Fruit fly (Drosophila melanogaster) whole organism, embryonic: Measurements from ENCODE around the gene atl.

Source experiments
- Atf-2 ChIP-seq: fragments of 200-800 bp; sonication (Bioruptor generic); optimal IDR thresholded peaks from 2 replicates; lab custom pipeline; 2016; ENCODE audit warnings: missing biosample characterization, missing genetic modification characterization
- Atf6 ChIP-seq: fragments of 200-800 bp; sonication (Bioruptor generic); IDR thresholded peaks from 2 replicates; pipeline ENCODE4 v1.3.6; 2022; ENCODE audit warnings: missing biosample characterization, missing genetic modification characterization
- CG10209 ChIP-seq: fragments of 200-800 bp; sonication (Bioruptor generic); optimal IDR thresholded peaks from 3 replicates; lab custom pipeline; 2017; ENCODE audit warnings: missing biosample characterization, mild to moderate bottlenecking, missing genetic modification characterization, missing genetic modification reagents
- CG10321 ChIP-seq: fragments of 200-800 bp; sonication (Bioruptor generic); IDR thresholded peaks from 2 replicates; pipeline ENCODE4 v1.3.6; 2022; ENCODE audit warnings: missing biosample characterization, missing genetic modification characterization
- CG11696 ChIP-seq: fragments of 200-800 bp; sonication (Bioruptor generic); IDR thresholded peaks from 2 replicates; pipeline ENCODE4 v1.3.6; 2022; ENCODE audit warnings: missing biosample characterization, missing genetic modification characterization
- CG13287 ChIP-seq: fragments of 200-800 bp; sonication (Bioruptor generic); IDR thresholded peaks from 2 replicates; pipeline ENCODE4 v1.3.6; 2022; ENCODE audit warnings: missing biosample characterization, missing genetic modification characterization; ENCODE audit not compliant: partially characterized antibody
- CG14667 ChIP-seq: fragments of 200-800 bp; sonication (Bioruptor generic); IDR thresholded peaks from 2 replicates; pipeline ENCODE4 v1.3.6; 2022; ENCODE audit warnings: missing biosample characterization, missing genetic modification characterization
- CG15073 ChIP-seq: fragments of 200-800 bp; sonication (Bioruptor generic); optimal IDR thresholded peaks from 2 replicates; lab custom pipeline; 2016; ENCODE audit warnings: missing biosample characterization, missing genetic modification characterization
- CG1602 ChIP-seq: fragments of 200-800 bp; sonication (Bioruptor generic); optimal IDR thresholded peaks from 3 replicates; lab custom pipeline; 2016; ENCODE audit warnings: missing biosample characterization, missing genetic modification characterization
- CG1603 ChIP-seq: fragments of 200-800 bp; sonication (Bioruptor generic); optimal IDR thresholded peaks from 2 replicates; lab custom pipeline; 2019; ENCODE audit warnings: missing biosample characterization, mild to moderate bottlenecking, missing genetic modification characterization, moderate library complexity
- CG1647 ChIP-seq: fragments of 200-800 bp; sonication (Bioruptor generic); optimal IDR thresholded peaks from 3 replicates; lab custom pipeline; 2016; ENCODE audit warnings: missing biosample characterization, missing genetic modification characterization
- CG17186 ChIP-seq: fragments of 200-800 bp; sonication (Bioruptor generic); optimal IDR thresholded peaks from 3 replicates; lab custom pipeline; 2017; ENCODE audit warnings: missing biosample characterization, missing genetic modification reagents, missing genetic modification characterization
- CG17568 ChIP-seq: fragments of 200-800 bp; sonication (Bioruptor generic); optimal IDR thresholded peaks from 2 replicates; lab custom pipeline; 2018; ENCODE audit warnings: missing biosample characterization, mild to moderate bottlenecking, missing genetic modification characterization, moderate library complexity
- CG1832 ChIP-seq: fragments of 200-800 bp; sonication (Bioruptor generic); optimal IDR thresholded peaks from 2 replicates; lab custom pipeline; 2017; ENCODE audit warnings: missing biosample characterization, mild to moderate bottlenecking, missing genetic modification characterization, inconsistent platforms
- CG2199 ChIP-seq: fragments of 200-800 bp; sonication (Bioruptor generic); IDR thresholded peaks from 3 replicates; pipeline ENCODE4 v1.3.6; 2022; ENCODE audit warnings: missing biosample characterization, missing genetic modification characterization
- CG31388 ChIP-seq: fragments of 200-800 bp; sonication (Bioruptor generic); optimal IDR thresholded peaks from 2 replicates; lab custom pipeline; 2016; ENCODE audit warnings: missing biosample characterization, missing genetic modification characterization
- CG3163 ChIP-seq: fragments of 200-800 bp; sonication (Bioruptor generic); optimal IDR thresholded peaks from 3 replicates; lab custom pipeline; 2016; ENCODE audit warnings: missing biosample characterization, missing genetic modification characterization
- CG32767 ChIP-seq: fragments of 200-800 bp; sonication (Bioruptor generic); IDR thresholded peaks from 2 replicates; pipeline ENCODE4 v1.3.6; 2022; ENCODE audit warnings: missing biosample characterization, missing genetic modification characterization
- CG3838 ChIP-seq: fragments of 200-800 bp; sonication (Bioruptor generic); optimal IDR thresholded peaks from 3 replicates; lab custom pipeline; 2016; ENCODE audit warnings: missing biosample characterization, missing genetic modification characterization
- CG4617 ChIP-seq: fragments of 200-800 bp; sonication (Bioruptor generic); optimal IDR thresholded peaks from 3 replicates; lab custom pipeline; 2016; ENCODE audit warnings: missing biosample characterization, missing genetic modification characterization, borderline replicate concordance
- CG6689 ChIP-seq: fragments of 200-800 bp; sonication (Bioruptor generic); IDR thresholded peaks from 2 replicates; pipeline ENCODE4 v1.3.6; 2022; ENCODE audit warnings: missing biosample characterization, missing genetic modification characterization
- CG6854 ChIP-seq: fragments of 200-800 bp; sonication (Bioruptor generic); optimal IDR thresholded peaks from 3 replicates; lab custom pipeline; 2017; ENCODE audit warnings: missing biosample characterization, mild to moderate bottlenecking, missing genetic modification characterization
- D19B ChIP-seq: fragments of 200-800 bp; sonication (Bioruptor generic); optimal IDR thresholded peaks from 2 replicates; lab custom pipeline; 2017; ENCODE audit warnings: missing biosample characterization, mild to moderate bottlenecking, missing genetic modification characterization
- Dll ChIP-seq: fragments of 200-800 bp; sonication (Bioruptor generic); IDR thresholded peaks from 4 replicates; pipeline ENCODE4 v1.3.6; 2022; ENCODE audit warnings: missing biosample characterization, missing genetic modification characterization; ENCODE audit not compliant: partially characterized antibody
- Gsc ChIP-seq: fragments of 200-800 bp; sonication (Bioruptor generic); IDR thresholded peaks from 2 replicates; pipeline ENCODE4 v1.3.6; 2022; ENCODE audit warnings: missing biosample characterization, missing genetic modification characterization
- Max ChIP-seq: fragments of 200-800 bp; sonication (Bioruptor generic); optimal IDR thresholded peaks from 2 replicates; lab custom pipeline; 2016; ENCODE audit warnings: missing biosample characterization, mild to moderate bottlenecking, missing genetic modification characterization
- Mrtf ChIP-seq: fragments of 200-800 bp; sonication (Bioruptor generic); IDR thresholded peaks from 3 replicates; pipeline ENCODE4 v1.3.6; 2022; ENCODE audit warnings: missing biosample characterization, missing genetic modification characterization
- Pdp1 ChIP-seq, 2 experiments: fragments of 200-800 bp; sonication (Bioruptor generic); optimal IDR thresholded peaks; 3 replicates each; lab custom pipeline; 2016; ENCODE audit warnings: missing biosample characterization in 2 of 2, missing genetic modification characterization in 2 of 2, mild to moderate bottlenecking in 1 of 2, moderate library complexity in 1 of 2
- Sox102F ChIP-seq: fragments of 200-800 bp; sonication (Bioruptor generic); optimal IDR thresholded peaks from 2 replicates; lab custom pipeline; 2018; ENCODE audit warnings: missing biosample characterization, mild to moderate bottlenecking, missing genetic modification characterization, moderate library complexity
- grn ChIP-seq: fragments of 200-800 bp; sonication (Bioruptor generic); optimal IDR thresholded peaks from 3 replicates; lab custom pipeline; 2017; ENCODE audit warnings: missing biosample characterization, missing genetic modification characterization
- kah ChIP-seq: fragments of 200-800 bp; sonication (Bioruptor generic); optimal IDR thresholded peaks from 2 replicates; lab custom pipeline; 2018; ENCODE audit warnings: missing biosample characterization, mild to moderate bottlenecking, missing genetic modification characterization
- ken ChIP-seq: fragments of 200-800 bp; sonication (Bioruptor generic); IDR thresholded peaks from 3 replicates; pipeline ENCODE4 v1.3.6; 2022; ENCODE audit warnings: missing biosample characterization, missing genetic modification characterization
- lola ChIP-seq, 3 experiments: fragments of >200 bp in 2 of 3; fragments of 200-800 bp in 1 of 3; sonication (Bioruptor generic) in 1 of 3; optimal IDR thresholded peaks; 2 replicates each; lab custom pipeline; 2017 to 2019; ENCODE audit warnings: missing biosample characterization in 3 of 3, missing genetic modification characterization in 3 of 3, mild to moderate bottlenecking in 1 of 3, moderate library complexity in 1 of 3
- nerfin-2 ChIP-seq: fragments of 200-800 bp; sonication (Bioruptor generic); IDR thresholded peaks from 2 replicates; pipeline ENCODE4 v1.3.6; 2022; ENCODE audit warnings: missing biosample characterization, missing genetic modification characterization; ENCODE audit not compliant: partially characterized antibody
- prd ChIP-seq, 3 experiments: fragments of >200 bp in 2 of 3; fragments of 200-800 bp in 1 of 3; sonication (Bioruptor generic) in 1 of 3; optimal IDR thresholded peaks in 2 of 3; IDR thresholded peaks in 1 of 3; 2 replicates in 2 of 3; 3 replicates in 1 of 3; pipeline versions ENCODE4 v1.3.6 to Lab custom; 2017 to 2022; ENCODE audit warnings: missing biosample characterization in 1 of 3, missing genetic modification characterization in 1 of 3
- sc ChIP-seq, 3 experiments: fragments of >200 bp in 2 of 3; fragments of 200-800 bp in 1 of 3; sonication (Bioruptor generic) in 1 of 3; optimal IDR thresholded peaks; 2 replicates in 2 of 3; 3 replicates in 1 of 3; lab custom pipeline; 2017; ENCODE audit warnings: mild to moderate bottlenecking in 1 of 3, missing biosample characterization in 1 of 3, missing genetic modification characterization in 1 of 3, missing genetic modification reagents in 1 of 3
- scrt ChIP-seq: fragments of 200-800 bp; sonication (Bioruptor generic); optimal IDR thresholded peaks from 2 replicates; lab custom pipeline; 2018; ENCODE audit warnings: missing biosample characterization, mild to moderate bottlenecking, missing genetic modification characterization, moderate library complexity
- stc ChIP-seq: fragments of 200-800 bp; sonication (Bioruptor generic); IDR thresholded peaks from 2 replicates; pipeline ENCODE4 v1.3.6; 2022; ENCODE audit warnings: missing biosample characterization, missing genetic modification characterization
- tgo ChIP-seq: fragments of 200-800 bp; sonication (Bioruptor generic); IDR thresholded peaks from 3 replicates; pipeline ENCODE4 v1.3.6; 2022; ENCODE audit warnings: missing biosample characterization, missing genetic modification characterization
- tio ChIP-seq: fragments of 200-800 bp; sonication (Bioruptor generic); optimal IDR thresholded peaks from 2 replicates; lab custom pipeline; 2017; ENCODE audit warnings: missing biosample characterization, missing genetic modification characterization, inconsistent platforms
- wek ChIP-seq: fragments of 200-800 bp; sonication (Bioruptor generic); optimal IDR thresholded peaks from 3 replicates; lab custom pipeline; 2018; ENCODE audit warnings: missing biosample characterization, mild to moderate bottlenecking, missing genetic modification characterization, moderate library complexity
- zen ChIP-seq: fragments of 200-800 bp; sonication (Bioruptor generic); optimal IDR thresholded peaks from 3 replicates; lab custom pipeline; 2018; ENCODE audit warnings: missing biosample characterization, mild to moderate bottlenecking, missing genetic modification characterization, moderate library complexity

atl gene

dm6 chr3R:24626003-24626486 lies 574 bp downstream of the atl start (continued):
- TF ChIP-seq Atf6 = no peak
- TF ChIP-seq tgo = 0 out of 3 replicates have a peak, but pooled peaks have one; percentile 31
- peak; percentile 2 for TF ChIP-seq Max (GFP tag; lab: Kevin White, UChicago)
- peak; percentile 30; the same call in 1 of the 2 replicates for TF ChIP-seq CG6689 (GFP tag; lab: Robert Waterston, UW)
- no peak for TF ChIP-seq Dll (GFP tag; lab: Robert Waterston, UW)
- TF ChIP-seq CG11696 (GFP tag; lab: Robert Waterston, UW) = no peak
- TF ChIP-seq CG10209 (GFP tag; lab: Kevin White, UChicago) = peak; percentile 18
- no peak for TF ChIP-seq CG3163 (GFP tag; lab: Kevin White, UChicago)
- TF ChIP-seq stc (GFP tag; lab: Robert Waterston, UW) = peak; percentile 39; the same call in 1 of the 2 replicates
- peak; percentile 3 for TF ChIP-seq CG1647 (GFP tag; lab: Kevin White, UChicago)
- TF ChIP-seq D19B (GFP tag; lab: Kevin White, UChicago) = peak; percentile 10
- TF ChIP-seq CG13287 (GFP tag; lab: Robert Waterston, UW) = no peak
- TF ChIP-seq Pdp1 (GFP tag; optimal IDR thresholded peaks at IDR 0.05; lab: Kevin White, UChicago) = peak in 1 of 2 experiments; percentile 32

dm6 chr3R:24626667-24627066 lies 1.2 kb downstream of the atl start:
- no peak for TF ChIP-seq Gsc
- no peak for TF ChIP-seq CG1603 (tag; lab: Kevin White, UChicago)
- 0 out of 3 replicates have a peak, but pooled peaks have one; percentile 6 for TF ChIP-seq tgo
- TF ChIP-seq CG15073 (GFP tag; lab: Kevin White, UChicago) = peak; percentile 33
- peak; percentile 3 for TF ChIP-seq grn
- TF ChIP-seq CG2199 (GFP tag; lab: Robert Waterston, UW) = 0 out of 3 replicates have a peak, but pooled peaks have one; percentile 12
- TF ChIP-seq Pdp1 (GFP tag; optimal IDR thresholded peaks at IDR 0.05; lab: Kevin White, UChicago) = peak in 1 of 2 experiments; percentile 62
- no peak for TF ChIP-seq ken (GFP tag; lab: Robert Waterston, UW)
- TF ChIP-seq, all 482 proteins: peak for 5

dm6 chr3R:24629877-24630808 lies 4.7 kb downstream of the atl start, which contains the start of gene Wsck:
Gene Wsck, minus strand, starts transcription at chr3R:24630075.
- no peak for TF ChIP-seq tio
- no peak for TF ChIP-seq prd (optimal IDR thresholded peaks at IDR 0.05; lab: Kevin White, UChicago)
- no peak for TF ChIP-seq prd (GFP tag; IDR thresholded peaks at IDR 0.05; lab: Robert Waterston, UW)
- no peak for TF ChIP-seq CG17568 (GFP tag; lab: Kevin White, UChicago)
- TF ChIP-seq Mrtf (GFP tag; lab: Robert Waterston, UW) = no peak
- no peak for TF ChIP-seq sc (optimal IDR thresholded peaks at IDR 0.05; lab: Kevin White, UChicago)
- no peak for TF ChIP-seq sc (GFP tag; optimal IDR thresholded peaks at IDR 0.05; lab: Kevin White, UChicago)
- peak; percentile 11 for TF ChIP-seq wek (GFP tag; lab: Kevin White, UChicago)
- 0 out of 2 replicates have a peak, but pooled peaks have one; percentile 25 for TF ChIP-seq CG32767
- TF ChIP-seq zen (tag; lab: Kevin White, UChicago) = peak; percentile 79
- TF ChIP-seq CG1602 (GFP tag; lab: Kevin White, UChicago) = no peak
- peak; percentile 99 for TF ChIP-seq CG10321 (GFP tag; lab: Robert Waterston, UW)
- TF ChIP-seq CG17186 (GFP tag; lab: Kevin White, UChicago) = peak; percentile 6
- TF ChIP-seq Sox102F = no peak
- no peak for TF ChIP-seq lola (GFP tag; optimal IDR thresholded peaks at IDR 0.05; lab: Kevin White, UChicago)
- no peak for TF ChIP-seq Atf-2 (GFP tag; lab: Kevin White, UChicago)
- TF ChIP-seq Pdp1 (GFP tag; optimal IDR thresholded peaks at IDR 0.05; lab: Kevin White, UChicago) = peak in 1 of 2 experiments; percentile 20
- TF ChIP-seq Dll (GFP tag; lab: Robert Waterston, UW) = 0 out of 4 replicates have a peak, but pooled peaks have one; percentile 28
- TF ChIP-seq scrt (GFP tag; lab: Kevin White, UChicago) = peak; percentile 28
- TF ChIP-seq CG4617 (GFP tag; lab: Kevin White, UChicago) = no peak
- no peak for TF ChIP-seq CG31388 (GFP tag; lab: Kevin White, UChicago)
- peak; percentile 67 for TF ChIP-seq CG3838 (GFP tag; lab: Kevin White, UChicago)
- no peak for TF ChIP-seq CG14667 (GFP tag; lab: Robert Waterston, UW)
- TF ChIP-seq nerfin-2 (GFP tag; lab: Robert Waterston, UW) = peak; percentile 40; the same call in 1 of the 2 replicates
- TF ChIP-seq CG6854 (GFP tag; lab: Kevin White, UChicago) = peak; percentile 7
- TF ChIP-seq kah = peak; percentile 62
- TF ChIP-seq CG1832 (GFP tag; lab: Kevin White, UChicago) = peak; percentile 96
